Worm (Caenorhabditis elegans) whole organism, L4 larva: ENCODE results near the gene bec-1.

Source experiments
- D1046.2 ChIP-seq: fragments of 200-800 bp; sonication (Bioruptor generic); IDR thresholded peaks from 2 replicates; pipeline ENCODE4 v1.3.6; 2022; ENCODE audit warnings: missing genetic modification characterization, missing compliant biosample characterization
- F26F4.8 ChIP-seq: fragments of 200-800 bp; sonication (Bioruptor generic); conservative IDR thresholded peaks from 2 replicates; pipeline ENCODE4 v1.3.6; 2022; ENCODE audit warnings: missing genetic modification characterization, missing compliant biosample characterization
- F37D6.2 ChIP-seq: sonication (generic microtip); optimal IDR thresholded peaks from 2 replicates; lab custom pipeline; 2016; ENCODE audit warnings: mild to moderate bottlenecking, missing genetic modification characterization, missing compliant biosample characterization
- T20F7.1 ChIP-seq: fragments of 200-800 bp; sonication (Bioruptor generic); optimal IDR thresholded peaks from 2 replicates; lab custom pipeline; 2018; ENCODE audit warnings: mild to moderate bottlenecking, missing genetic modification characterization, missing compliant biosample characterization
- T26A8.4 ChIP-seq: fragments of 200-800 bp; sonication (Bioruptor generic); IDR thresholded peaks from 2 replicates; pipeline ENCODE4 v1.3.6; 2022; ENCODE audit warnings: missing genetic modification characterization, missing compliant biosample characterization
- Y105C5A.15 ChIP-seq: fragments of 200-800 bp; sonication (Bioruptor generic); IDR thresholded peaks from 2 replicates; pipeline ENCODE4 v1.3.6; 2022; ENCODE audit warnings: missing genetic modification characterization, missing compliant biosample characterization
- Y75B8A.6 ChIP-seq: fragments of 200-800 bp; sonication (Bioruptor generic); IDR thresholded peaks from 2 replicates; pipeline ENCODE4 v1.3.6; 2022; ENCODE audit warnings: missing genetic modification reagents, missing genetic modification characterization, missing compliant biosample characterization
- ZK337.2 ChIP-seq: fragments of 200-800 bp; sonication (Bioruptor generic); IDR thresholded peaks from 2 replicates; pipeline ENCODE4 v1.3.6; 2022; ENCODE audit warnings: missing genetic modification reagents, missing genetic modification characterization, missing compliant biosample characterization
- ZK546.5 ChIP-seq, 2 experiments: sonication (generic microtip); optimal IDR thresholded peaks; 2 replicates each; lab custom pipeline; 2017; ENCODE audit warnings: missing biosample characterization in 2 of 2, missing genetic modification characterization in 2 of 2
- aha-1 ChIP-seq: fragments of 150-350 bp; peaks from one replicate; lab custom pipeline; 2014; ENCODE audit warnings: missing biosample characterization, missing genetic modification characterization
- aly-2 ChIP-seq: sonication (generic microtip); optimal IDR thresholded peaks from 2 replicates; lab custom pipeline; 2018; ENCODE audit warnings: missing biosample characterization, missing genetic modification characterization
- ama-1 ChIP-seq: fragments of 150-350 bp; optimal IDR thresholded peaks from 2 replicates; lab custom pipeline; 2014; ENCODE audit warnings: inconsistent platforms, mixed read lengths
- attf-4 ChIP-seq: sonication (generic microtip); optimal IDR thresholded peaks from 3 replicates; lab custom pipeline; 2017; ENCODE audit warnings: missing biosample characterization, missing genetic modification characterization
- ceh-20 ChIP-seq: fragments of 200-800 bp; sonication (Bioruptor generic); IDR thresholded peaks from 2 replicates; pipeline ENCODE4 v1.3.6; 2022; ENCODE audit warnings: missing genetic modification reagents, missing genetic modification characterization, missing compliant biosample characterization
- ceh-28 ChIP-seq: fragments of 150-350 bp; optimal IDR thresholded peaks from 2 replicates; lab custom pipeline; 2014; ENCODE audit warnings: missing biosample characterization, missing genetic modification reagents, missing genetic modification characterization
- ceh-82 ChIP-seq: sonication (generic microtip); optimal IDR thresholded peaks from 2 replicates; lab custom pipeline; 2017; ENCODE audit warnings: missing biosample characterization, missing genetic modification characterization
- ces-1 ChIP-seq: fragments of 150-350 bp; sonication (generic microtip); optimal IDR thresholded peaks from 4 replicates; lab custom pipeline; 2014; ENCODE audit warnings: missing biosample characterization, missing genetic modification reagents, missing genetic modification characterization
- cey-2 ChIP-seq: sonication (generic microtip); optimal IDR thresholded peaks from 3 replicates; lab custom pipeline; 2017; ENCODE audit warnings: missing genetic modification characterization, mild to moderate bottlenecking, missing compliant biosample characterization, antibody characterized with exemption, borderline replicate concordance; ENCODE audit not compliant: insufficient read depth
- ctbp-1 ChIP-seq: fragments of 200-800 bp; sonication (Bioruptor generic); IDR thresholded peaks from 2 replicates; pipeline ENCODE4 v1.3.6; 2022; ENCODE audit warnings: missing genetic modification reagents, missing genetic modification characterization, missing compliant biosample characterization
- daf-8 ChIP-seq: fragments of 200-800 bp; sonication (Bioruptor generic); IDR thresholded peaks from 2 replicates; pipeline ENCODE4 v1.3.6; 2022; ENCODE audit warnings: missing genetic modification characterization, missing compliant biosample characterization
- dmd-6 ChIP-seq: fragments of 200-800 bp; sonication (Bioruptor generic); IDR thresholded peaks from 2 replicates; pipeline ENCODE4 v1.3.6; 2022; ENCODE audit warnings: missing genetic modification reagents, missing genetic modification characterization, missing compliant biosample characterization
- dmd-8 ChIP-seq: fragments of 200-800 bp; sonication (Bioruptor generic); IDR thresholded peaks from 2 replicates; pipeline ENCODE4 v1.3.6; 2022; ENCODE audit warnings: missing genetic modification characterization, missing compliant biosample characterization
- dpl-1 ChIP-seq: fragments of 150-350 bp; optimal IDR thresholded peaks from 2 replicates; lab custom pipeline; 2014; ENCODE audit warnings: missing biosample characterization, missing genetic modification reagents, missing genetic modification characterization
- dve-1 ChIP-seq: sonication (generic microtip); optimal IDR thresholded peaks from 2 replicates; lab custom pipeline; 2017; ENCODE audit warnings: antibody characterized with exemption, mild to moderate bottlenecking, missing genetic modification characterization, missing compliant biosample characterization; ENCODE audit not compliant: insufficient read depth
- fkh-10 ChIP-seq: fragments of 150-350 bp; optimal IDR thresholded peaks from 2 replicates; lab custom pipeline; 2014; ENCODE audit warnings: missing biosample characterization, missing genetic modification reagents, missing genetic modification characterization
- gei-8 ChIP-seq: fragments of 200-800 bp; sonication (Bioruptor generic); optimal IDR thresholded peaks from 2 replicates; lab custom pipeline; 2018; ENCODE audit warnings: mild to moderate bottlenecking, missing genetic modification characterization, missing compliant biosample characterization
- hlh-11 ChIP-seq: fragments of 200-800 bp; sonication (Bioruptor generic); optimal IDR thresholded peaks from 2 replicates; lab custom pipeline; 2018; ENCODE audit warnings: mild to moderate bottlenecking, missing genetic modification characterization, missing compliant biosample characterization
- hmg-1.1 ChIP-seq: fragments of 200-800 bp; sonication (Bioruptor generic); IDR thresholded peaks from 2 replicates; pipeline ENCODE4 v1.3.6; 2022; ENCODE audit warnings: missing genetic modification reagents, missing genetic modification characterization, missing compliant biosample characterization
- lim-7 ChIP-seq: fragments of 200-800 bp; sonication (Bioruptor generic); IDR thresholded peaks from 2 replicates; pipeline ENCODE4 v1.3.6; 2022; ENCODE audit warnings: missing genetic modification characterization, missing compliant biosample characterization
- lin-1 ChIP-seq: fragments of 200-800 bp; sonication (Bioruptor generic); IDR thresholded peaks from 2 replicates; pipeline ENCODE4 v1.3.6; 2022; ENCODE audit warnings: missing genetic modification reagents, missing genetic modification characterization, missing compliant biosample characterization
- lin-13 ChIP-seq: fragments of 150-350 bp; optimal IDR thresholded peaks from 2 replicates; lab custom pipeline; 2014; ENCODE audit warnings: missing biosample characterization, missing genetic modification reagents, missing genetic modification characterization
- lin-38 ChIP-seq: fragments of 200-800 bp; sonication (Bioruptor generic); IDR thresholded peaks from 2 replicates; pipeline ENCODE4 v1.3.6; 2022; ENCODE audit warnings: missing genetic modification reagents, missing genetic modification characterization, missing compliant biosample characterization
- madf-9 ChIP-seq: fragments of 200-800 bp; sonication (Bioruptor generic); conservative IDR thresholded peaks from 2 replicates; pipeline ENCODE4 v1.3.6; 2022; ENCODE audit warnings: missing genetic modification reagents, missing genetic modification characterization, missing compliant biosample characterization
- mdl-1 ChIP-seq, 2 experiments: fragments of 150-350 bp in 1 of 2; sonication (generic microtip) in 1 of 2; optimal IDR thresholded peaks; 2 replicates each; lab custom pipeline; 2014 to 2017; ENCODE audit warnings: missing biosample characterization in 2 of 2, missing genetic modification characterization in 2 of 2
- mxl-2 ChIP-seq: fragments of 200-800 bp; sonication (Bioruptor generic); conservative IDR thresholded peaks from 2 replicates; pipeline ENCODE4 v1.3.6; 2022; ENCODE audit warnings: missing genetic modification reagents, missing genetic modification characterization, missing compliant biosample characterization
- nhr-102 ChIP-seq: sonication (generic microtip); optimal IDR thresholded peaks from 2 replicates; lab custom pipeline; 2016; ENCODE audit warnings: mild to moderate bottlenecking, missing genetic modification characterization, moderate library complexity, missing compliant biosample characterization
- nhr-237 ChIP-seq: sonication (generic microtip); optimal IDR thresholded peaks from 2 replicates; lab custom pipeline; 2017; ENCODE audit warnings: missing biosample characterization, missing genetic modification characterization
- nhr-28 ChIP-seq: fragments of 150-350 bp; optimal IDR thresholded peaks from 2 replicates; lab custom pipeline; 2014; ENCODE audit warnings: missing biosample characterization, missing genetic modification characterization
- nhr-48 ChIP-seq: sonication (generic microtip); optimal IDR thresholded peaks from 2 replicates; lab custom pipeline; 2016; ENCODE audit warnings: mild to moderate bottlenecking, missing genetic modification characterization, missing compliant biosample characterization
- nhr-76 ChIP-seq: fragments of 150-350 bp; optimal IDR thresholded peaks from 2 replicates; lab custom pipeline; 2014; ENCODE audit warnings: missing biosample characterization, missing genetic modification characterization
- nhr-77 ChIP-seq: fragments of 150-350 bp; optimal IDR thresholded peaks from 2 replicates; lab custom pipeline; 2014; ENCODE audit warnings: missing biosample characterization, missing genetic modification characterization
- php-3 ChIP-seq: fragments of 200-800 bp; sonication (Bioruptor generic); IDR thresholded peaks from 2 replicates; pipeline ENCODE4 v1.3.6; 2022; ENCODE audit warnings: missing genetic modification reagents, missing genetic modification characterization, missing compliant biosample characterization
- pqm-1 ChIP-seq: sonication (generic microtip); optimal IDR thresholded peaks from 2 replicates; lab custom pipeline; 2017; ENCODE audit warnings: missing biosample characterization, missing genetic modification characterization
- saeg-2 ChIP-seq: fragments of 200-800 bp; sonication (Bioruptor generic); IDR thresholded peaks from 2 replicates; pipeline ENCODE4 v1.3.6; 2022; ENCODE audit warnings: missing genetic modification reagents, missing genetic modification characterization, missing compliant biosample characterization
- set-16 ChIP-seq: fragments of 200-800 bp; sonication (Bioruptor generic); IDR thresholded peaks from 2 replicates; pipeline ENCODE4 v1.3.6; 2022; ENCODE audit warnings: missing genetic modification reagents, missing genetic modification characterization, missing compliant biosample characterization
- snpc-1.2 ChIP-seq: fragments of 200-800 bp; sonication (Bioruptor generic); IDR thresholded peaks from 2 replicates; pipeline ENCODE4 v1.3.6; 2022; ENCODE audit warnings: missing genetic modification reagents, missing genetic modification characterization, missing compliant biosample characterization
- snpc-4 ChIP-seq: fragments of 150-350 bp; optimal IDR thresholded peaks from 2 replicates; lab custom pipeline; 2014; ENCODE audit warnings: missing biosample characterization, missing genetic modification characterization
- spr-1 ChIP-seq: sonication (generic microtip); optimal IDR thresholded peaks from 2 replicates; lab custom pipeline; 2016; ENCODE audit warnings: mild to moderate bottlenecking, missing genetic modification characterization, missing compliant biosample characterization
- tra-1 ChIP-seq: fragments of 200-800 bp; sonication (Bioruptor generic); IDR thresholded peaks from 2 replicates; pipeline ENCODE4 v1.3.6; 2022; ENCODE audit warnings: missing genetic modification reagents, missing genetic modification characterization, missing compliant biosample characterization
- unc-39 ChIP-seq: sonication (generic microtip); optimal IDR thresholded peaks from 2 replicates; lab custom pipeline; 2017; ENCODE audit warnings: missing biosample characterization, missing genetic modification characterization
- vab-7 ChIP-seq: fragments of 200-800 bp; sonication (Bioruptor generic); IDR thresholded peaks from 2 replicates; pipeline ENCODE4 v1.3.6; 2022; ENCODE audit warnings: missing genetic modification reagents, missing genetic modification characterization, missing compliant biosample characterization
- zfp-2 ChIP-seq: sonication (generic microtip); optimal IDR thresholded peaks from 2 replicates; lab custom pipeline; 2016; ENCODE audit warnings: mild to moderate bottlenecking, missing genetic modification characterization, missing compliant biosample characterization
- zip-2 ChIP-seq: fragments of 150-350 bp; optimal IDR thresholded peaks from 2 replicates; lab custom pipeline; 2014; ENCODE audit warnings: missing biosample characterization, missing genetic modification characterization
- ztf-7 ChIP-seq: fragments of 150-350 bp; optimal IDR thresholded peaks from 2 replicates; lab custom pipeline; 2014; ENCODE audit warnings: missing biosample characterization, missing genetic modification characterization

bec-1 gene

DNA sequence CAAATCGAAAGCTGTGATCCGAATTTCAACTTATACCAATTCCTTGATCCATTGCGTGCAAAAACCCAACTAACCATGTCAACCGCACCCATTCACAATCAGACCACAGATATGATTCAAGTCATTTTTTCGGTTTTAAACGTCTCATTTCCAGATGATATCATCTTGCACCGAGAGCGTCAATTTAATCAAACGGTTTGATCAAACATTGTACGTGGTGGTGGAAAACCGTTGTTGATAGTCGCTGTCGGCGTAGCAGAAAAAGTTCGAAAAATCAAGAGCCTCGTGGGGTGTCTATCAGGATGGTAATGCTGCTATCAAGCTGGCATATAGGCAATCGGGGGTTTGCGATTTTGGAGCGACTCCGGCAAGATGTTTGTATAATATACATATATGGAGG, 5.3 kb downstream of the bec-1 start (continued):
- TF ChIP-seq ctbp-1 (GFP tag; lab: Robert Waterston, UW) (no peak), mdl-1 (tag; optimal IDR thresholded peaks at IDR 0.05; lab: Kevin White, UChicago) (peak in 1 of 2 experiments; percentile 6), nhr-48 (tag; lab: Kevin White, UChicago) (peak; percentile 65), zfp-2 (tag; lab: Kevin White, UChicago) (no peak), nhr-76 (no peak), dmd-8 (GFP tag; lab: Robert Waterston, UW) (no peak), snpc-1.2 (GFP tag; lab: Robert Waterston, UW) (no peak), T26A8.4 (GFP tag; lab: Robert Waterston, UW) (no peak), dpl-1 (GFP tag; lab: Kevin White, UChicago) (no peak), madf-9 (GFP tag; lab: Robert Waterston, UW) (no peak), daf-8 (no peak), attf-4 (tag; lab: Kevin White, UChicago) (no peak), ZK337.2 (GFP tag; lab: Robert Waterston, UW) (no peak), hmg-1.1 (GFP tag; lab: Robert Waterston, UW) (no peak), nhr-102 (tag; lab: Kevin White, UChicago) (no peak), ztf-7 (no peak), ama-1 (lab: Kevin White, UChicago) (no peak), mxl-2 (GFP tag; lab: Robert Waterston, UW) (no peak), snpc-4 (tag; lab: Kevin White, UChicago) (no peak), T20F7.1 (GFP tag; lab: Kevin White, UChicago) (no peak), nhr-28 (tag; lab: Kevin White, UChicago) (no peak), dve-1 (tag; lab: Kevin White, UChicago) (peak; percentile 23), spr-1 (no peak), zip-2 (tag; lab: Kevin White, UChicago) (no peak), Y105C5A.15 (GFP tag; lab: Robert Waterston, UW) (no peak), dmd-6 (GFP tag; lab: Robert Waterston, UW) (peak; percentile 94), F26F4.8 (no peak), tra-1 (no peak), D1046.2 (GFP tag; lab: Robert Waterston, UW) (no peak), lin-38 (GFP tag; lab: Robert Waterston, UW) (no peak), aly-2 (tag; lab: Kevin White, UChicago) (no peak), fkh-10 (GFP tag; lab: Kevin White, UChicago) (no peak), lim-7 (no peak), lin-13 (GFP tag; lab: Kevin White, UChicago) (no peak), cey-2 (tag; lab: Kevin White, UChicago) (no peak), lin-1 (GFP tag; lab: Robert Waterston, UW) (peak; percentile 50), F37D6.2 (no peak), ZK546.5 (tag; optimal IDR thresholded peaks at IDR 0.05; lab: Kevin White, UChicago) (no peak), Y75B8A.6 (GFP tag; lab: Robert Waterston, UW) (no peak), ceh-20 (GFP tag; lab: Robert Waterston, UW) (no peak), aha-1 (tag; lab: Kevin White, UChicago) (peak; percentile 37), ceh-82 (tag; lab: Kevin White, UChicago) (no peak), nhr-237 (no peak), nhr-77 (tag; lab: Kevin White, UChicago) (no peak), ceh-28 (tag; lab: Kevin White, UChicago) (no peak), ces-1 (no peak), gei-8 (GFP tag; lab: Kevin White, UChicago) (no peak), vab-7 (GFP tag; lab: Robert Waterston, UW) (no peak), php-3 (no peak), hlh-11 (tag; lab: Kevin White, UChicago) (peak; percentile 40), pqm-1 (tag; lab: Kevin White, UChicago) (peak; percentile 54), set-16 (no peak), unc-39 (tag; lab: Kevin White, UChicago) (no peak), saeg-2 (GFP tag; lab: Robert Waterston, UW) (no peak)
